Worm (Caenorhabditis elegans) whole organism, L1 larva: ENCODE measurements around the gene cyp-34A1.

Experiments used
- egl-27 ChIP-seq, 2 experiments: fragments of 150-350 bp in 1 of 2; sonication (generic microtip); optimal IDR thresholded peaks; 3 replicates each; lab custom pipeline; 2017 to 2018; ENCODE audit warnings: missing biosample characterization in 2 of 2, missing genetic modification characterization in 2 of 2, missing genetic modification reagents in 2 of 2
- nhr-28 ChIP-seq: fragments of 150-350 bp; optimal IDR thresholded peaks from 2 replicates; lab custom pipeline; 2014; ENCODE audit warnings: missing biosample characterization, missing genetic modification characterization
- snpc-4 ChIP-seq: fragments of 150-350 bp; optimal IDR thresholded peaks from 2 replicates; lab custom pipeline; 2014; ENCODE audit warnings: missing biosample characterization, missing genetic modification characterization
- vab-15 ChIP-seq: sonication (generic microtip); optimal IDR thresholded peaks from 2 replicates; lab custom pipeline; 2017; ENCODE audit warnings: missing genotype, mild to moderate bottlenecking, missing genetic modification characterization, missing compliant biosample characterization

- TF ChIP-seq vab-15 (tag; lab: Kevin White, UChicago) (no peak), egl-27 (tag; optimal IDR thresholded peaks at IDR 0.05; lab: Kevin White, UChicago) (no peak), nhr-28 (no peak), snpc-4 (tag; lab: Kevin White, UChicago) (no peak)
These were observed 3.2 kb upstream of the cyp-34A1 start, which contains the start of gene cyp-34A2 for ce11 chrV:15290995-15291394.
